Worm (Caenorhabditis elegans): ENCODE data around the gene str-96.

Gene str-96

DNA sequence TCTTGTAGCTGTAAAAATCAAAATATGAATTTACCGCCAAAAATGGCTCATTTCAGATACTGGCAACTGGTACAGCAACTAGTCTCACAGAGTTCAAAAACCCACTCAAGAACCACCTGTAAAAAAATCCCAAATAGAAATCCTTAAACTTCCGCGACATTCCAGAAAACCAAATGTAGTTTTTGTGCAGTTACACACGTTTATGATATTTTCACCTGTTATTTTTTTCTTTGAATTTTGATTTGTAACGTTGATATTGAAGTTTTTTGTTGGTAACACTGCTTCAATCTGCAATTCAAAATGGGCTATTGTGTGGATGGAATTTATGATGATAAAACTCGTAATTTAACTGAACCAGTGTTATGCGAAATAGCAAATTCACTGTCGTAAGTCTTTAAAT, 39.1 kb upstream of the str-96 start, which contains the start of gene srw-113:
Gene srw-113 (plus strand): TSS at position 301 of the 400 bp plus-strand sequence.
- TF ChIP-seq egl-18 (GFP tag; IDR thresholded peaks at IDR 0.05) (no peak), aptf-3 (GFP tag; IDR thresholded peaks at IDR 0.05) (no peak)

- TF ChIP-seq F37B4.10 (GFP tag; IDR thresholded peaks at IDR 0.05) (no peak), F55B11.4 (tag; optimal IDR thresholded peaks at IDR 0.05; ENCODE audit: borderline replicate concordance, insufficient read depth) (no peak), K12H6.12 (tag; optimal IDR thresholded peaks at IDR 0.05) (no peak), him-1 (tag; optimal IDR thresholded peaks at IDR 0.05) (no peak), madf-3 (GFP tag; IDR thresholded peaks at IDR 0.05) (no peak), hlh-26 (GFP tag; conservative IDR thresholded peaks at IDR 0.05) (no peak), somi-1 (GFP tag; optimal IDR thresholded peaks at IDR 0.05) (no peak), nfya-2 (GFP tag; IDR thresholded peaks at IDR 0.05) (no peak), T26A5.8 (tag; optimal IDR thresholded peaks at IDR 0.05) (no peak), zim-3 (tag; optimal IDR thresholded peaks at IDR 0.05) (no peak), T07F8.4 (tag; optimal IDR thresholded peaks at IDR 0.05) (no peak), tlf-1 (GFP tag; optimal IDR thresholded peaks at IDR 0.05) (no peak), F23B12.7 (tag; optimal IDR thresholded peaks at IDR 0.05; ENCODE audit: insufficient read depth) (no peak), ceh-40 (GFP tag; IDR thresholded peaks at IDR 0.05) (no peak), F10E7.11 (tag; optimal IDR thresholded peaks at IDR 0.05) (no peak), ztf-22 (GFP tag; optimal IDR thresholded peaks at IDR 0.05) (no peak), madf-10 (tag; optimal IDR thresholded peaks at IDR 0.05) (no peak), rcor-1 (GFP tag; IDR thresholded peaks at IDR 0.05) (no peak), madf-8 (GFP tag; conservative IDR thresholded peaks at IDR 0.05) (no peak), ets-4 (GFP tag; optimal IDR thresholded peaks at IDR 0.05) (no peak)
Measured at ce11 chrV:15330314-15330713, 36.5 kb upstream of the str-96 start, which contains the start of gene srh-295. Gene srh-295, plus strand, starts transcription at chrV:15330614.

DNA sequence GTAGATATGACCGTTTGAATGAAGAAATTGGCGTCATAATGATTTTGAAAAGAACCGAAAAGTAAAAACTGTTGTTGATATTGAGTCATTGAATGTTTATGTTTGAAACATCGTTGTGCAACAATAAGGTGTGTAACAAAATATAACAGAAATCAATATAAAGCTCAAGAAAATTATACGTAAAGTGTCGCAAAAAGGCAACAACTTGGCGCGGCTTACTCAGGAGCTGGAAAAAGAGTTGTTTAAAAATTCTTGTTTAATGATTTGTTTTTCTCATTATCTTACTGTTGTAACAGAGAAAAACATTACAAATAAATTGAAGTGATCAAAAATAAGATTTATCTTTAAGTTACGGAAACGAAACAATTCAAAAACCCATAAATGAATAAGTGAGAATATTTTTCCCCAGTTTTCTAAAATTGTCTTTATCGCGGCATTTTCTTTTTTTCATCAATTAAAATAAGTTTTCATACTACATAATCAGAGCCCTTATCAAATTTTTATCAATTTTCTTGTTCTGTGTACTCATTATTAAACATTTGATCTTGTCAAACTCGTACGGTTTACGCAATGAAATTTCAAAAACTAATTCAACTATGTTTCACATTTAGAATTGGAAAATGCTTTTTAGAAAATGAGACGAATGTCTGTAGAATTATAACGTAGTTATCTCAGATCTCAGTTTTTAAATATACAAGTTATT, 34.1 kb upstream of the str-96 start, which contains the start of gene ZK1037.6:
Gene ZK1037.6 (minus strand): TSS at position 51 of the 703 bp plus-strand sequence.
- TF ChIP-seq nhr-179 (tag; optimal IDR thresholded peaks at IDR 0.05) (no peak), rpc-1 (optimal IDR thresholded peaks at IDR 0.05) (no peak), rpc-1 (tag; optimal IDR thresholded peaks at IDR 0.05) (no peak), nhr-27 (tag; optimal IDR thresholded peaks at IDR 0.05) (no peak), Y67H2A.10 (GFP tag; conservative IDR thresholded peaks at IDR 0.05) (no peak), nfya-1 (tag; optimal IDR thresholded peaks at IDR 0.05; ENCODE audit: borderline replicate concordance, insufficient read depth) (no peak), atf-7 (tag; optimal IDR thresholded peaks at IDR 0.05) (no peak), madf-8 (GFP tag; conservative IDR thresholded peaks at IDR 0.05) (no peak), let-526 (GFP tag; IDR thresholded peaks at IDR 0.05) (no peak), F55B11.4 (tag; optimal IDR thresholded peaks at IDR 0.05; ENCODE audit: borderline replicate concordance, insufficient read depth) (no peak), Y56A3A.18 (GFP tag; IDR thresholded peaks at IDR 0.05) (no peak), ztf-18 (tag; optimal IDR thresholded peaks at IDR 0.05) (no peak), ekl-4 (GFP tag; IDR thresholded peaks at IDR 0.05) (no peak)

- peak; percentile 23 for TF ChIP-seq nhr-80 (tag; optimal IDR thresholded peaks at IDR 0.05)
- TF ChIP-seq nhr-120 (GFP tag; IDR thresholded peaks at IDR 0.05): no peak
Measured at ce11 chrV:15323417-15323816, 29.7 kb upstream of the str-96 start.

Measured in whole organism, young adult.